Worm (Caenorhabditis elegans) whole organism, L1 larva: ENCODE data around the gene F53G2.13.
"Not testable (repeated sequence)": the region's sequence is repeated elsewhere in the genome, so short reads cannot be mapped to it uniquely, and the experiment has no call there.

Experiments used
- C04F5.9 ChIP-seq: sonication (generic microtip); optimal IDR thresholded peaks from 2 replicates; lab custom pipeline; 2016; ENCODE audit warnings: missing genetic modification characterization, missing compliant biosample characterization
- aha-1 ChIP-seq: fragments of 150-350 bp; optimal IDR thresholded peaks from 2 replicates; lab custom pipeline; 2014; ENCODE audit warnings: missing biosample characterization, missing genetic modification characterization
- fkh-4 ChIP-seq: sonication (generic microtip); optimal IDR thresholded peaks from 2 replicates; lab custom pipeline; 2016; ENCODE audit warnings: missing compliant biosample characterization, missing genetic modification characterization, borderline replicate concordance
- fkh-8 ChIP-seq: sonication (generic microtip); optimal IDR thresholded peaks from 2 replicates; lab custom pipeline; 2016; ENCODE audit warnings: mild to moderate bottlenecking, missing genetic modification characterization, missing compliant biosample characterization
- mdl-1 ChIP-seq, 2 experiments: fragments of 150-350 bp; optimal IDR thresholded peaks; 2 replicates each; lab custom pipeline; 2014 to 2017; ENCODE audit warnings: missing biosample characterization in 2 of 2, missing genetic modification characterization in 2 of 2, inconsistent platforms in 1 of 2
- nhr-47 ChIP-seq: sonication (generic microtip); optimal IDR thresholded peaks from 2 replicates; lab custom pipeline; 2016; ENCODE audit warnings: mild to moderate bottlenecking, missing genetic modification characterization, moderate library complexity, missing compliant biosample characterization
- nhr-76 ChIP-seq: sonication (generic microtip); optimal IDR thresholded peaks from 2 replicates; lab custom pipeline; 2017; ENCODE audit warnings: missing biosample characterization, missing genetic modification characterization
- sup-37 ChIP-seq: fragments of 200-800 bp; sonication (Bioruptor generic); optimal IDR thresholded peaks from 2 replicates; lab custom pipeline; 2018; ENCODE audit warnings: mild to moderate bottlenecking, missing genetic modification characterization, missing compliant biosample characterization
- tlp-1 ChIP-seq: fragments of 150-350 bp; optimal IDR thresholded peaks from 2 replicates; lab custom pipeline; 2014; ENCODE audit warnings: missing biosample characterization, missing genetic modification characterization

F53G2.13 gene

DNA sequence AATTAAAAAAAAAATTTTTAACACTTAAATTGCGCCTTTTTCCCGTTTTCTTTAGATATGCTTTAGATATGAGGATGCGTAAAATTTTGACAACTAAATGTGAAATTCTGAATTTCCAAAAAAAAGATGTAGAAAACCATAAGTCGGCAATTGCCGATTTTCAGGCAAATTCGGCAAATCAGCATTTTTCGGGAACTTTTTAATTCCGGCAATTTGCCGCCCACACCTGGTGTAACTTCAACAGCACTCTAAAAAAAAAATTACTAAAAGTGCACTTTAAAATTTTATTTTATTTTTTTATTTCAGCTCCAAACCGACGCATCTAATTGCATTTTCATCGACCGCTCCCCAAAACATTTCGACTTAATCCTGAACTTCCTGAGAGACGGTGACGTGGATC, 46.9 kb downstream of the F53G2.13 start, which contains the start of gene K02F6.6:
K02F6.6 (plus strand) TSS at position 301 of the 400 bp plus-strand sequence.
- TF ChIP-seq fkh-4 (tag; lab: Kevin White, UChicago): no peak
- no peak for TF ChIP-seq nhr-47 (tag; lab: Kevin White, UChicago)
- no peak for TF ChIP-seq aha-1

DNA sequence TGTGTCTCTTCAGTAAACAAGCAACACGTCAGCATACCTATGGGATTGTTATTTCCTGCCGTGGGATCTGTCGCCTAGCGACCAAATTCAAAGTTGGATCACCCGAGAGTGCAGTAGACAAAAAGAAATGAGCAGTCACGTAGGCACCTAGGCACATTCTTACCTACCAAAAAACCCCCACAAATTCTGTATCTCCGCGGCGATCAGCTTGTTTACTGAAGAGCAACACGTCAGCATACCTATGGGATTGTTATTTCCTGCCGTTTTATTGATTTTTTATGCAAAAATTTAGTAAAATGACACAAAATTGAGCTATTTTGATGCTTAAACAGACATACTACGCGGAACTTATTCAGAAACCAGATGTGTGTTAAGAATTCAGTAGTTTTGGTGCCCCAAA, 50.9 kb downstream of the F53G2.13 start, which contains the start of gene K02F6.5:
K02F6.5 (plus strand) TSS at position 301 of the 400 bp plus-strand sequence.
- TF ChIP-seq nhr-76 (tag; lab: Kevin White, UChicago); tlp-1; C04F5.9 (tag; lab: Kevin White, UChicago): not testable (repeated sequence)

DNA sequence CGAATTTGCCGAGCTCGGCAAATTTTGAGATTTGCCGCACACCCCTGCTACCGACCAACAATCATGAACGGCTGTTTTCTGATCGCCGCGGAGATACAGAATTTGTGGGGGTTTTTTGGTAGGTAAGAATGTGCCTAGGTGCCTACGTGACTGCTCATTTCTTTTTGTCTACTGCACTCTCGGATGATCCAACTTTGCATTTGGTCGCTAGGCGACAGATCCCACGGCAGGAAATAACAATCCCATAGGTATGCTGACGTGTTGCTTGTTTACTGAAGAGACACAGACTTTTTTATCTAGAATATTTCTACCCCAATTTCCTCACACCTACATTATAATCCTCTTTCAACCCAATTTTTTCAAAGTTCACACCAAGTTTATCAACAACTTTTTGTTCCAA, 51.3 kb downstream of the F53G2.13 start, which contains the start of gene K02F6.8:
K02F6.8 (minus strand) TSS at position 101 of the 400 bp plus-strand sequence.
- not testable (repeated sequence) for TF ChIP-seq fkh-8; mdl-1 (tag; optimal IDR thresholded peaks at IDR 0.05; lab: Kevin White, UChicago); sup-37
